Worm (Caenorhabditis elegans) whole organism, young adult: ENCODE measurements around the gene lin-13.

Experiments used
- B0336.3 ChIP-seq: fragments of 200-800 bp; sonication (Bioruptor generic); IDR thresholded peaks from 2 replicates; pipeline ENCODE4 v1.3.6; 2022; ENCODE audit warnings: missing genetic modification characterization, missing compliant biosample characterization
- C17E4.6 ChIP-seq: fragments of 200-800 bp; sonication (Bioruptor generic); IDR thresholded peaks from 2 replicates; pipeline ENCODE4 v1.3.6; 2022; ENCODE audit warnings: missing genetic modification reagents, missing genetic modification characterization, missing compliant biosample characterization
- F49E8.2 ChIP-seq: sonication (generic microtip); optimal IDR thresholded peaks from 3 replicates; lab custom pipeline; 2017; ENCODE audit warnings: missing genetic modification characterization, mild to moderate bottlenecking, missing compliant biosample characterization, antibody characterized with exemption, moderate library complexity; ENCODE audit not compliant: insufficient read depth
- Y79H2A.3 ChIP-seq: fragments of 200-800 bp; sonication (Bioruptor generic); conservative IDR thresholded peaks from 2 replicates; pipeline ENCODE4 v1.3.6; 2022; ENCODE audit warnings: missing genetic modification reagents, missing genetic modification characterization, missing compliant biosample characterization
- attf-3 ChIP-seq: fragments of 200-800 bp; sonication (Bioruptor generic); conservative IDR thresholded peaks from 2 replicates; pipeline ENCODE4 v1.3.6; 2022; ENCODE audit warnings: missing genetic modification reagents, missing genetic modification characterization, missing compliant biosample characterization
- cebp-1 ChIP-seq, 2 experiments: fragments of 200-800 bp in 1 of 2; sonication (Bioruptor generic) in 1 of 2; sonication (generic microtip) in 1 of 2; IDR thresholded peaks in 1 of 2; optimal IDR thresholded peaks in 1 of 2; 2 replicates each; pipeline versions ENCODE4 v1.3.6 to Lab custom; 2017 to 2022; ENCODE audit warnings: missing compliant biosample characterization in 2 of 2, missing genetic modification characterization in 2 of 2, mild to moderate bottlenecking in 1 of 2, missing genetic modification reagents in 1 of 2, moderate library complexity in 1 of 2
- dpl-1 ChIP-seq: fragments of 150-350 bp; optimal IDR thresholded peaks from 2 replicates; lab custom pipeline; 2014; ENCODE audit warnings: missing biosample characterization, missing genetic modification reagents, missing genetic modification characterization
- egrh-3 ChIP-seq: fragments of 200-800 bp; sonication (Bioruptor generic); IDR thresholded peaks from 2 replicates; pipeline ENCODE4 v1.3.6; 2022; ENCODE audit warnings: missing genetic modification reagents, missing genetic modification characterization, missing compliant biosample characterization
- lin-35 ChIP-seq, 3 experiments: fragments of 150-350 bp in 2 of 3; sonication (generic microtip) in 1 of 3; optimal IDR thresholded peaks; 2 replicates each; lab custom pipeline; 2014 to 2018; ENCODE audit warnings: missing biosample characterization in 3 of 3, missing genetic modification characterization in 3 of 3, missing genetic modification reagents in 3 of 3
- nhr-120 ChIP-seq: fragments of 200-800 bp; sonication (Bioruptor generic); IDR thresholded peaks from 2 replicates; pipeline ENCODE4 v1.3.6; 2022; ENCODE audit warnings: missing genetic modification characterization, missing compliant biosample characterization
- unc-62 ChIP-seq: fragments of 150-350 bp; optimal IDR thresholded peaks from 2 replicates; lab custom pipeline; 2014; ENCODE audit warnings: missing biosample characterization, missing genetic modification reagents, missing genetic modification characterization
- zfh-2 ChIP-seq: fragments of 200-800 bp; sonication (Bioruptor generic); conservative IDR thresholded peaks from 2 replicates; pipeline ENCODE4 v1.3.6; 2022; ENCODE audit warnings: missing genetic modification reagents, missing genetic modification characterization, missing compliant biosample characterization

ce11 chrIII:7743183-7743582 lies 33.9 kb upstream of the lin-13 start:
- TF ChIP-seq lin-35 (GFP tag; optimal IDR thresholded peaks at IDR 0.05; lab: Kevin White, UChicago) (no peak), unc-62 (GFP tag; lab: Kevin White, UChicago) (no peak), zfh-2 (GFP tag; lab: Robert Waterston, UW) (no peak), C17E4.6 (GFP tag; lab: Robert Waterston, UW) (no peak), B0336.3 (GFP tag; lab: Robert Waterston, UW) (no peak), F49E8.2 (tag; lab: Kevin White, UChicago) (no peak), attf-3 (GFP tag; lab: Robert Waterston, UW) (no peak), nhr-120 (GFP tag; lab: Robert Waterston, UW) (no peak), dpl-1 (GFP tag; lab: Kevin White, UChicago) (no peak), cebp-1 (GFP tag; IDR thresholded peaks at IDR 0.05; lab: Robert Waterston, UW) (no peak), cebp-1 (tag; optimal IDR thresholded peaks at IDR 0.05; lab: Kevin White, UChicago) (no peak), egrh-3 (GFP tag; lab: Robert Waterston, UW) (no peak), Y79H2A.3 (GFP tag; lab: Robert Waterston, UW) (no peak)
